Worm (Caenorhabditis elegans) whole organism, young adult: ENCODE results near the gene C14B9.10.

Experiments
- B0019.2 ChIP-seq: fragments of 200-800 bp; sonication (Bioruptor generic); conservative IDR thresholded peaks from 2 replicates; pipeline ENCODE4 v1.3.6; 2022; ENCODE audit warnings: missing genetic modification reagents, missing genetic modification characterization, missing compliant biosample characterization
- B0035.1 ChIP-seq: sonication (generic microtip); optimal IDR thresholded peaks from 2 replicates; lab custom pipeline; 2016; ENCODE audit warnings: missing genetic modification characterization, mild to moderate bottlenecking, missing compliant biosample characterization, missing genotype, missing genetic modification reagents
- B0261.1 ChIP-seq: sonication (generic microtip); optimal IDR thresholded peaks from 2 replicates; lab custom pipeline; 2016; ENCODE audit warnings: mild to moderate bottlenecking, missing genetic modification characterization, moderate library complexity, missing compliant biosample characterization
- C06A6.2 ChIP-seq: fragments of 200-800 bp; sonication (Bioruptor generic); conservative IDR thresholded peaks from 2 replicates; pipeline ENCODE4 v1.3.6; 2022; ENCODE audit warnings: missing genetic modification characterization, missing compliant biosample characterization
- F33H1.4 ChIP-seq: fragments of 200-800 bp; sonication (Bioruptor generic); IDR thresholded peaks from 2 replicates; pipeline ENCODE4 v1.3.6; 2022; ENCODE audit warnings: missing genetic modification reagents, missing genetic modification characterization, missing compliant biosample characterization
- F49E8.2 ChIP-seq: sonication (generic microtip); optimal IDR thresholded peaks from 3 replicates; lab custom pipeline; 2017; ENCODE audit warnings: missing genetic modification characterization, mild to moderate bottlenecking, missing compliant biosample characterization, antibody characterized with exemption, moderate library complexity; ENCODE audit not compliant: insufficient read depth
- F55B11.4 ChIP-seq: sonication (generic microtip); optimal IDR thresholded peaks from 2 replicates; lab custom pipeline; 2016; ENCODE audit warnings: missing compliant biosample characterization, missing genetic modification characterization, borderline replicate concordance; ENCODE audit not compliant: insufficient read depth
- F57A8.1 ChIP-seq: fragments of 200-800 bp; sonication (Bioruptor generic); optimal IDR thresholded peaks from 2 replicates; lab custom pipeline; 2018; ENCODE audit warnings: mild to moderate bottlenecking, missing genetic modification characterization, moderate library complexity, missing compliant biosample characterization
- K11D2.4 ChIP-seq: fragments of 200-800 bp; sonication (Bioruptor generic); IDR thresholded peaks from 2 replicates; pipeline ENCODE4 v1.3.6; 2022; ENCODE audit warnings: missing genetic modification reagents, missing genetic modification characterization, missing compliant biosample characterization
- T07F8.4 ChIP-seq: sonication (generic microtip); optimal IDR thresholded peaks from 2 replicates; lab custom pipeline; 2016; ENCODE audit warnings: mild to moderate bottlenecking, missing genetic modification characterization, moderate library complexity, missing compliant biosample characterization
- ama-1 ChIP-seq, 3 experiments: fragments of 150-350 bp in 1 of 3; sonication (generic microtip) in 2 of 3; optimal IDR thresholded peaks; 2 replicates each; lab custom pipeline; 2014 to 2018; ENCODE audit warnings: missing biosample characterization in 2 of 3, missing genetic modification characterization in 2 of 3, missing genetic modification reagents in 2 of 3
- aptf-3 ChIP-seq: fragments of 200-800 bp; sonication (Bioruptor generic); IDR thresholded peaks from 2 replicates; pipeline ENCODE4 v1.3.6; 2022; ENCODE audit warnings: missing genetic modification characterization, missing compliant biosample characterization
- attf-5 ChIP-seq: fragments of 200-800 bp; sonication (Bioruptor generic); optimal IDR thresholded peaks from 2 replicates; lab custom pipeline; 2018; ENCODE audit warnings: mild to moderate bottlenecking, missing genetic modification characterization, missing compliant biosample characterization
- bed-2 ChIP-seq: fragments of 200-800 bp; sonication (Bioruptor generic); IDR thresholded peaks from 2 replicates; pipeline ENCODE4 v1.3.6; 2022; ENCODE audit warnings: missing genetic modification reagents, missing genetic modification characterization, missing compliant biosample characterization
- ccch-3 ChIP-seq: fragments of 200-800 bp; sonication (Bioruptor generic); optimal IDR thresholded peaks from 2 replicates; lab custom pipeline; 2018; ENCODE audit warnings: mild to moderate bottlenecking, missing genetic modification characterization, missing compliant biosample characterization
- cebp-2 ChIP-seq: fragments of 200-800 bp; sonication (Bioruptor generic); IDR thresholded peaks from 2 replicates; pipeline ENCODE4 v1.3.6; 2022; ENCODE audit warnings: missing genetic modification characterization, missing compliant biosample characterization
- ceh-91 ChIP-seq: fragments of 200-800 bp; sonication (Bioruptor generic); IDR thresholded peaks from 2 replicates; pipeline ENCODE4 v1.3.6; 2022; ENCODE audit warnings: missing genetic modification reagents, missing genetic modification characterization, missing compliant biosample characterization
- chd-7 ChIP-seq: sonication (generic microtip); optimal IDR thresholded peaks from 2 replicates; lab custom pipeline; 2016; ENCODE audit warnings: mild to moderate bottlenecking, missing genetic modification characterization, moderate library complexity, missing compliant biosample characterization
- dpl-1 ChIP-seq: fragments of 150-350 bp; optimal IDR thresholded peaks from 2 replicates; lab custom pipeline; 2014; ENCODE audit warnings: missing biosample characterization, missing genetic modification reagents, missing genetic modification characterization
- efl-1 ChIP-seq: fragments of 150-350 bp; optimal IDR thresholded peaks from 2 replicates; lab custom pipeline; 2014; ENCODE audit warnings: missing biosample characterization, missing genetic modification reagents, missing genetic modification characterization
- egl-18 ChIP-seq: fragments of 200-800 bp; sonication (Bioruptor generic); IDR thresholded peaks from 2 replicates; pipeline ENCODE4 v1.3.6; 2022; ENCODE audit warnings: missing genetic modification reagents, missing genetic modification characterization, missing compliant biosample characterization
- ets-4 ChIP-seq: fragments of 200-800 bp; sonication (Bioruptor generic); optimal IDR thresholded peaks from 2 replicates; lab custom pipeline; 2018; ENCODE audit warnings: mild to moderate bottlenecking, missing genetic modification characterization, missing compliant biosample characterization
- fkh-3 ChIP-seq: sonication (generic microtip); optimal IDR thresholded peaks from 2 replicates; lab custom pipeline; 2016; ENCODE audit warnings: mild to moderate bottlenecking, missing genetic modification characterization, missing compliant biosample characterization
- hlh-12 ChIP-seq: sonication (generic microtip); optimal IDR thresholded peaks from 2 replicates; lab custom pipeline; 2016; ENCODE audit warnings: missing genetic modification characterization, missing compliant biosample characterization
- hlh-26 ChIP-seq: fragments of 200-800 bp; sonication (Bioruptor generic); conservative IDR thresholded peaks from 2 replicates; pipeline ENCODE4 v1.3.6; 2022; ENCODE audit warnings: missing genetic modification reagents, missing genetic modification characterization, missing compliant biosample characterization
- hmg-20 ChIP-seq: fragments of 200-800 bp; sonication (Bioruptor generic); IDR thresholded peaks from 2 replicates; pipeline ENCODE4 v1.3.6; 2022; ENCODE audit warnings: missing genetic modification reagents, missing genetic modification characterization, missing compliant biosample characterization
- hsf-1 ChIP-seq: fragments of 200-800 bp; sonication (Bioruptor generic); IDR thresholded peaks from 2 replicates; pipeline ENCODE4 v1.3.6; 2022; ENCODE audit warnings: missing genetic modification reagents, missing genetic modification characterization, missing compliant biosample characterization
- lag-1 ChIP-seq: fragments of 200-800 bp; sonication (Bioruptor generic); IDR thresholded peaks from 2 replicates; pipeline ENCODE4 v1.3.6; 2022; ENCODE audit warnings: missing genetic modification reagents, missing genetic modification characterization, missing compliant biosample characterization
- let-607 ChIP-seq, 2 experiments: fragments of 200-800 bp in 1 of 2; sonication (Bioruptor generic) in 1 of 2; sonication (generic microtip) in 1 of 2; optimal IDR thresholded peaks; 2 replicates each; lab custom pipeline; 2016 to 2018; ENCODE audit warnings: mild to moderate bottlenecking in 2 of 2, missing compliant biosample characterization in 2 of 2, missing genetic modification characterization in 2 of 2, moderate library complexity in 2 of 2, missing genotype in 1 of 2
- lin-26 ChIP-seq: fragments of 200-800 bp; sonication (Bioruptor generic); IDR thresholded peaks from 2 replicates; pipeline ENCODE4 v1.3.6; 2022; ENCODE audit warnings: missing genetic modification reagents, missing genetic modification characterization, missing compliant biosample characterization
- nhr-179 ChIP-seq: sonication (generic microtip); optimal IDR thresholded peaks from 2 replicates; lab custom pipeline; 2016; ENCODE audit warnings: mild to moderate bottlenecking, missing genetic modification characterization, missing compliant biosample characterization
- nhr-80 ChIP-seq: sonication (generic microtip); optimal IDR thresholded peaks from 2 replicates; lab custom pipeline; 2016; ENCODE audit warnings: missing genetic modification characterization, missing compliant biosample characterization
- nhr-90 ChIP-seq: sonication (generic microtip); optimal IDR thresholded peaks from 2 replicates; lab custom pipeline; 2016; ENCODE audit warnings: missing genotype, mild to moderate bottlenecking, missing genetic modification characterization, missing compliant biosample characterization
- pbrm-1 ChIP-seq: fragments of 200-800 bp; sonication (Bioruptor generic); IDR thresholded peaks from 2 replicates; pipeline ENCODE4 v1.3.6; 2022; ENCODE audit warnings: missing genetic modification reagents, missing genetic modification characterization, missing compliant biosample characterization
- pha-4 ChIP-seq: fragments of 150-350 bp; sonication (generic microtip); optimal IDR thresholded peaks from 2 replicates; lab custom pipeline; 2014; ENCODE audit warnings: missing biosample characterization, missing genetic modification reagents, missing genetic modification characterization
- snpc-1.1 ChIP-seq: sonication (generic microtip); optimal IDR thresholded peaks from 2 replicates; lab custom pipeline; 2017; ENCODE audit warnings: missing genetic modification characterization, mild to moderate bottlenecking, missing compliant biosample characterization, antibody characterized with exemption, moderate library complexity, missing genotype, missing genetic modification reagents; ENCODE audit not compliant: insufficient read depth
- snpc-3.4 ChIP-seq: sonication (generic microtip); optimal IDR thresholded peaks from 2 replicates; lab custom pipeline; 2017; ENCODE audit warnings: missing genetic modification characterization, mild to moderate bottlenecking, missing compliant biosample characterization, antibody characterized with exemption, moderate library complexity, missing genotype, missing genetic modification reagents
- snpc-4 ChIP-seq, 5 experiments: fragments of 150-350 bp in 1 of 5; sonication (generic microtip) in 4 of 5; optimal IDR thresholded peaks; 2 replicates each; lab custom pipeline; 2014 to 2018; ENCODE audit warnings: missing genetic modification characterization in 5 of 5, missing biosample characterization in 3 of 5, antibody characterized with exemption in 2 of 5, mild to moderate bottlenecking in 2 of 5, missing compliant biosample characterization in 2 of 5, missing genotype in 2 of 5, moderate library complexity in 2 of 5, missing genetic modification reagents in 1 of 5
- tbx-9 ChIP-seq: sonication (generic microtip); optimal IDR thresholded peaks from 2 replicates; lab custom pipeline; 2016; ENCODE audit warnings: borderline replicate concordance, missing genetic modification characterization, inconsistent platforms, missing compliant biosample characterization
- unc-62 ChIP-seq: fragments of 150-350 bp; optimal IDR thresholded peaks from 2 replicates; lab custom pipeline; 2014; ENCODE audit warnings: missing biosample characterization, missing genetic modification reagents, missing genetic modification characterization
- xnd-1 ChIP-seq: sonication (generic microtip); optimal IDR thresholded peaks from 2 replicates; lab custom pipeline; 2016; ENCODE audit warnings: missing genotype, missing genetic modification reagents, missing genetic modification characterization, missing compliant biosample characterization
- zim-3 ChIP-seq: sonication (generic microtip); optimal IDR thresholded peaks from 2 replicates; lab custom pipeline; 2017; ENCODE audit warnings: mild to moderate bottlenecking, missing genetic modification characterization, moderate library complexity, missing compliant biosample characterization
- ztf-22 ChIP-seq: fragments of 200-800 bp; sonication (Bioruptor generic); optimal IDR thresholded peaks from 2 replicates; lab custom pipeline; 2018; ENCODE audit warnings: mild to moderate bottlenecking, missing genetic modification characterization, moderate library complexity, missing compliant biosample characterization
- ztf-25 ChIP-seq: fragments of 200-800 bp; sonication (Bioruptor generic); IDR thresholded peaks from 2 replicates; pipeline ENCODE4 v1.3.6; 2022; ENCODE audit warnings: missing genetic modification reagents, missing genetic modification characterization, missing compliant biosample characterization
- ztf-3 ChIP-seq: fragments of 200-800 bp; sonication (Bioruptor generic); optimal IDR thresholded peaks from 2 replicates; lab custom pipeline; 2018; ENCODE audit warnings: mild to moderate bottlenecking, missing genetic modification characterization, missing compliant biosample characterization
- ztf-6 ChIP-seq: fragments of 200-800 bp; sonication (Bioruptor generic); IDR thresholded peaks from 2 replicates; pipeline ENCODE4 v1.3.6; 2022; ENCODE audit warnings: missing genetic modification reagents, missing genetic modification characterization, missing compliant biosample characterization

Gene C14B9.10

ce11 chrIII:8163788-8164423 lies 33.3 kb downstream of the C14B9.10 start, which contains the start of gene prp-8 (continued):
- TF ChIP-seq nhr-90 (tag; lab: Kevin White, UChicago) (no peak), ama-1 (optimal IDR thresholded peaks at IDR 0.05; lab: Kevin White, UChicago) (no peak), ama-1 (GFP tag; optimal IDR thresholded peaks at IDR 0.05; lab: Kevin White, UChicago) (no peak), hsf-1 (GFP tag; lab: Robert Waterston, UW) (no peak), ztf-6 (GFP tag; lab: Robert Waterston, UW) (no peak), snpc-1.1 (tag; lab: Kevin White, UChicago) (no peak), pha-4 (tag; lab: Kevin White, UChicago) (peak; percentile 85), chd-7 (no peak), egl-18 (GFP tag; lab: Robert Waterston, UW) (no peak), ceh-91 (GFP tag; lab: Robert Waterston, UW) (peak; percentile 56), fkh-3 (tag; lab: Kevin White, UChicago) (no peak), F55B11.4 (tag; lab: Kevin White, UChicago) (no peak), zim-3 (tag; lab: Kevin White, UChicago) (no peak), let-607 (tag; optimal IDR thresholded peaks at IDR 0.05; lab: Kevin White, UChicago) (peak; percentile 20 to 30), B0019.2 (GFP tag; lab: Robert Waterston, UW) (0 out of 2 replicates have a peak, but pooled peaks have one; percentile 9), F33H1.4 (GFP tag; lab: Robert Waterston, UW) (peak; percentile 57), ztf-25 (GFP tag; lab: Robert Waterston, UW) (no peak), snpc-3.4 (peak; percentile 18), pbrm-1 (GFP tag; lab: Robert Waterston, UW) (peak; percentile 43; the same call in 1 of the 2 replicates), aptf-3 (no peak), nhr-179 (tag; lab: Kevin White, UChicago) (no peak), ztf-22 (no peak), dpl-1 (peak; percentile 79), B0261.1 (tag; lab: Kevin White, UChicago) (peak; percentile 15), K11D2.4 (GFP tag; lab: Robert Waterston, UW) (peak; percentile 29; the same call in 1 of the 2 replicates), bed-2 (GFP tag; lab: Robert Waterston, UW) (no peak), F57A8.1 (no peak), hlh-12 (tag; lab: Kevin White, UChicago) (no peak), efl-1 (GFP tag; lab: Kevin White, UChicago) (peak; percentile 74), unc-62 (GFP tag; lab: Kevin White, UChicago) (no peak), ets-4 (no peak), T07F8.4 (no peak), lag-1 (GFP tag; lab: Robert Waterston, UW) (no peak), cebp-2 (GFP tag; lab: Robert Waterston, UW) (no peak), xnd-1 (tag; lab: Kevin White, UChicago) (no peak), tbx-9 (tag; lab: Kevin White, UChicago) (no peak), B0035.1 (tag; lab: Kevin White, UChicago) (no peak), hlh-26 (GFP tag; lab: Robert Waterston, UW) (no peak), attf-5 (GFP tag; lab: Kevin White, UChicago) (peak; percentile 98), ccch-3 (GFP tag; lab: Kevin White, UChicago) (no peak), nhr-80 (tag; lab: Kevin White, UChicago) (peak; percentile 50), ztf-3 (GFP tag; lab: Kevin White, UChicago) (no peak), C06A6.2 (GFP tag; lab: Robert Waterston, UW) (no peak), hmg-20 (GFP tag; lab: Robert Waterston, UW) (no peak), snpc-4 (GFP tag; optimal IDR thresholded peaks at IDR 0.05; lab: Kevin White, UChicago) (peak; percentile 19), snpc-4 (tag; optimal IDR thresholded peaks at IDR 0.05; lab: Kevin White, UChicago) (peak in 3 of 4 experiments; percentile 37 to 59 (median 45)), lin-26 (GFP tag; lab: Robert Waterston, UW) (no peak), F49E8.2 (tag; lab: Kevin White, UChicago) (no peak)
